Comparison of ENCODE assay signal across 4 worm cellular contexts in genomic region chrIII:11287340-11287739, ce11.
TF ChIP-seq lines count a peak whose summit lies in the region.

No protein-coding gene starts in this region.

TF ChIP-seq in whole organism, L3 larva, 47 proteins besides CTCF, POLR2A, EP300 and RAD21:
- TF ChIP-seq elt-3 (tag; optimal IDR thresholded peaks at IDR 0.05; lab: Kevin White, UChicago) (no peak), ceh-28 (tag; optimal IDR thresholded peaks at IDR 0.05; lab: Kevin White, UChicago) (peak; percentile 94)

TF ChIP-seq in whole organism, L4 larva, 104 proteins besides CTCF, POLR2A, EP300 and RAD21:
- TF ChIP-seq ceh-28 (tag; optimal IDR thresholded peaks at IDR 0.05; lab: Kevin White, UChicago) (peak; percentile 95), T20F7.1 (GFP tag; optimal IDR thresholded peaks at IDR 0.05; lab: Kevin White, UChicago) (no peak), tra-1 (GFP tag; IDR thresholded peaks at IDR 0.05; lab: Robert Waterston, UW) (no peak), F10B5.3 (tag; optimal IDR thresholded peaks at IDR 0.05; lab: Kevin White, UChicago) (no peak), zfp-3 (GFP tag; conservative IDR thresholded peaks at IDR 0.05; lab: Robert Waterston, UW) (no peak)
TF ChIP-seq in whole organism, L4 larva: peak in this region for 1.

TF ChIP-seq in whole organism, late embryonic, 69 proteins besides CTCF, POLR2A, EP300 and RAD21:
- TF ChIP-seq ceh-48 (tag; optimal IDR thresholded peaks at IDR 0.05; lab: Kevin White, UChicago) (peak; percentile 35), pha-4 (tag; optimal IDR thresholded peaks at IDR 0.05; lab: Kevin White, UChicago) (no peak)

TF ChIP-seq in whole organism, midembryonic, 9 proteins besides CTCF, POLR2A, EP300 and RAD21:
- TF ChIP-seq T22C8.4 (GFP tag; IDR thresholded peaks at IDR 0.05; lab: Robert Waterston, UW) (peak; percentile 81), med-1 (GFP tag; optimal IDR thresholded peaks at IDR 0.05; lab: Kevin White, UChicago; ENCODE audit: insufficient read depth) (no peak)
